Fruit fly (Drosophila melanogaster): Measurements from ENCODE around the gene RpLP0.

dm6 chr3L:22075706-22076398 is at the start of gene RpLP0, which contains the start of gene CG7130:
- TF ChIP-seq EcR (GFP tag; optimal IDR thresholded peaks at IDR 0.05) = no peak
- no peak for TF ChIP-seq CG8478 (optimal IDR thresholded peaks at IDR 0.05)
- TF ChIP-seq pan (optimal IDR thresholded peaks at IDR 0.05) = no peak
- TF ChIP-seq usp (GFP tag; optimal IDR thresholded peaks at IDR 0.05) = no peak

Measured in whole organism.